Worm (Caenorhabditis elegans): ENCODE results near the gene K10C2.8.

K10C2.8 gene

ce11 chrX:6391491-6391890 is 46.0 kb downstream of the K10C2.8 start, which contains the start of gene igcm-2:
igcm-2 (minus strand) TSS chrX:6391591.
- TF ChIP-seq ZK546.5 (tag; optimal IDR thresholded peaks at IDR 0.05) (no peak), nhr-77 (tag; optimal IDR thresholded peaks at IDR 0.05) (no peak), tra-1 (GFP tag; IDR thresholded peaks at IDR 0.05) (no peak), madf-9 (GFP tag; conservative IDR thresholded peaks at IDR 0.05) (no peak), hlh-30 (tag; optimal IDR thresholded peaks at IDR 0.05; ENCODE audit: insufficient read depth) (no peak), attf-4 (tag; optimal IDR thresholded peaks at IDR 0.05) (no peak), unc-130 (GFP tag; optimal IDR thresholded peaks at IDR 0.05) (no peak), daf-16 (GFP tag; optimal IDR thresholded peaks at IDR 0.05) (no peak), daf-16 (tag; optimal IDR thresholded peaks at IDR 0.05) (no peak), T20F7.1 (GFP tag; optimal IDR thresholded peaks at IDR 0.05) (no peak), ztf-11 (tag; optimal IDR thresholded peaks at IDR 0.05) (no peak), rbr-2 (tag; optimal IDR thresholded peaks at IDR 0.05) (no peak), pha-4 (GFP tag; IDR thresholded peaks at IDR 0.05) (no peak), pha-4 (tag; optimal IDR thresholded peaks at IDR 0.05) (no peak), dpl-1 (GFP tag; optimal IDR thresholded peaks at IDR 0.05) (no peak)

ce11 chrX:6388639-6389038 is 48.8 kb downstream of the K10C2.8 start:
- TF ChIP-seq aha-1 (tag) (no peak), F49E8.2 (tag; optimal IDR thresholded peaks at IDR 0.05; ENCODE audit: borderline replicate concordance) (no peak), arid-1 (GFP tag; conservative IDR thresholded peaks at IDR 0.05) (no peak), Y75B8A.6 (GFP tag; IDR thresholded peaks at IDR 0.05) (no peak), attf-4 (tag; optimal IDR thresholded peaks at IDR 0.05) (no peak), nhr-76 (tag; optimal IDR thresholded peaks at IDR 0.05) (no peak), fkh-10 (GFP tag; optimal IDR thresholded peaks at IDR 0.05) (no peak)
